Worm (Caenorhabditis elegans) whole organism, young adult: Measurements from ENCODE around the gene F45H10.2.

ENCODE experiments used
- B0035.1 ChIP-seq: sonication (generic microtip); optimal IDR thresholded peaks from 2 replicates; lab custom pipeline; 2016; ENCODE audit warnings: missing genetic modification characterization, mild to moderate bottlenecking, missing compliant biosample characterization, missing genotype, missing genetic modification reagents
- B0261.1 ChIP-seq: sonication (generic microtip); optimal IDR thresholded peaks from 2 replicates; lab custom pipeline; 2016; ENCODE audit warnings: mild to moderate bottlenecking, missing genetic modification characterization, moderate library complexity, missing compliant biosample characterization
- C06A6.2 ChIP-seq: fragments of 200-800 bp; sonication (Bioruptor generic); conservative IDR thresholded peaks from 2 replicates; pipeline ENCODE4 v1.3.6; 2022; ENCODE audit warnings: missing genetic modification characterization, missing compliant biosample characterization
- F10E7.11 ChIP-seq: sonication (generic microtip); optimal IDR thresholded peaks from 2 replicates; lab custom pipeline; 2017; ENCODE audit warnings: mild to moderate bottlenecking, missing genetic modification characterization, moderate library complexity, missing compliant biosample characterization
- F33H1.4 ChIP-seq: fragments of 200-800 bp; sonication (Bioruptor generic); IDR thresholded peaks from 2 replicates; pipeline ENCODE4 v1.3.6; 2022; ENCODE audit warnings: missing genetic modification reagents, missing genetic modification characterization, missing compliant biosample characterization
- F52B5.7 ChIP-seq: sonication (generic microtip); optimal IDR thresholded peaks from 2 replicates; lab custom pipeline; 2016; ENCODE audit warnings: mild to moderate bottlenecking, missing genetic modification characterization, missing compliant biosample characterization
- Y95B8A.8 ChIP-seq: fragments of 200-800 bp; sonication (Bioruptor generic); IDR thresholded peaks from 2 replicates; pipeline ENCODE4 v1.3.6; 2022; ENCODE audit warnings: missing genetic modification reagents, missing genetic modification characterization, missing compliant biosample characterization
- atf-7 ChIP-seq: sonication (generic microtip); optimal IDR thresholded peaks from 2 replicates; lab custom pipeline; 2017; ENCODE audit warnings: mild to moderate bottlenecking, missing genetic modification characterization, missing compliant biosample characterization
- attf-3 ChIP-seq: fragments of 200-800 bp; sonication (Bioruptor generic); conservative IDR thresholded peaks from 2 replicates; pipeline ENCODE4 v1.3.6; 2022; ENCODE audit warnings: missing genetic modification reagents, missing genetic modification characterization, missing compliant biosample characterization
- attf-6 ChIP-seq: fragments of 200-800 bp; sonication (Bioruptor generic); IDR thresholded peaks from 2 replicates; pipeline ENCODE4 v1.3.6; 2022; ENCODE audit warnings: missing genetic modification reagents, missing genetic modification characterization, missing compliant biosample characterization
- bed-1 ChIP-seq: fragments of 200-800 bp; sonication (Bioruptor generic); IDR thresholded peaks from 2 replicates; pipeline ENCODE4 v1.3.6; 2022; ENCODE audit warnings: missing genetic modification reagents, missing genetic modification characterization, missing compliant biosample characterization
- cebp-1 ChIP-seq, 2 experiments: fragments of 200-800 bp in 1 of 2; sonication (Bioruptor generic) in 1 of 2; sonication (generic microtip) in 1 of 2; IDR thresholded peaks in 1 of 2; optimal IDR thresholded peaks in 1 of 2; 2 replicates each; pipeline versions ENCODE4 v1.3.6 to Lab custom; 2017 to 2022; ENCODE audit warnings: missing compliant biosample characterization in 2 of 2, missing genetic modification characterization in 2 of 2, mild to moderate bottlenecking in 1 of 2, missing genetic modification reagents in 1 of 2, moderate library complexity in 1 of 2
- chd-7 ChIP-seq: sonication (generic microtip); optimal IDR thresholded peaks from 2 replicates; lab custom pipeline; 2016; ENCODE audit warnings: mild to moderate bottlenecking, missing genetic modification characterization, moderate library complexity, missing compliant biosample characterization
- dox-1 ChIP-seq: fragments of 200-800 bp; sonication (Bioruptor generic); IDR thresholded peaks from 2 replicates; pipeline ENCODE4 v1.3.6; 2022; ENCODE audit warnings: missing genetic modification reagents, missing genetic modification characterization, missing compliant biosample characterization
- dpff-1 ChIP-seq: sonication (generic microtip); optimal IDR thresholded peaks from 2 replicates; lab custom pipeline; 2017; ENCODE audit warnings: mild to moderate bottlenecking, missing genetic modification characterization, missing compliant biosample characterization
- dpl-1 ChIP-seq: fragments of 150-350 bp; optimal IDR thresholded peaks from 2 replicates; lab custom pipeline; 2014; ENCODE audit warnings: missing biosample characterization, missing genetic modification reagents, missing genetic modification characterization
- egrh-3 ChIP-seq: fragments of 200-800 bp; sonication (Bioruptor generic); IDR thresholded peaks from 2 replicates; pipeline ENCODE4 v1.3.6; 2022; ENCODE audit warnings: missing genetic modification reagents, missing genetic modification characterization, missing compliant biosample characterization
- fkh-3 ChIP-seq: sonication (generic microtip); optimal IDR thresholded peaks from 2 replicates; lab custom pipeline; 2016; ENCODE audit warnings: mild to moderate bottlenecking, missing genetic modification characterization, missing compliant biosample characterization
- hlh-26 ChIP-seq: fragments of 200-800 bp; sonication (Bioruptor generic); conservative IDR thresholded peaks from 2 replicates; pipeline ENCODE4 v1.3.6; 2022; ENCODE audit warnings: missing genetic modification reagents, missing genetic modification characterization, missing compliant biosample characterization
- hrde-1 ChIP-seq: sonication (generic microtip); optimal IDR thresholded peaks from 2 replicates; lab custom pipeline; 2016; ENCODE audit warnings: missing genetic modification characterization, mild to moderate bottlenecking, missing compliant biosample characterization, moderate library complexity, missing genotype, missing genetic modification reagents, borderline replicate concordance
- hsf-1 ChIP-seq: fragments of 200-800 bp; sonication (Bioruptor generic); IDR thresholded peaks from 2 replicates; pipeline ENCODE4 v1.3.6; 2022; ENCODE audit warnings: missing genetic modification reagents, missing genetic modification characterization, missing compliant biosample characterization
- lag-1 ChIP-seq: fragments of 200-800 bp; sonication (Bioruptor generic); IDR thresholded peaks from 2 replicates; pipeline ENCODE4 v1.3.6; 2022; ENCODE audit warnings: missing genetic modification reagents, missing genetic modification characterization, missing compliant biosample characterization
- lin-26 ChIP-seq: fragments of 200-800 bp; sonication (Bioruptor generic); IDR thresholded peaks from 2 replicates; pipeline ENCODE4 v1.3.6; 2022; ENCODE audit warnings: missing genetic modification reagents, missing genetic modification characterization, missing compliant biosample characterization
- nfya-2 ChIP-seq: fragments of 200-800 bp; sonication (Bioruptor generic); IDR thresholded peaks from 2 replicates; pipeline ENCODE4 v1.3.6; 2022; ENCODE audit warnings: missing genetic modification reagents, missing genetic modification characterization, missing compliant biosample characterization
- nfyb-1 ChIP-seq: fragments of 200-800 bp; sonication (Bioruptor generic); IDR thresholded peaks from 2 replicates; pipeline ENCODE4 v1.3.6; 2022; ENCODE audit warnings: missing genetic modification reagents, missing genetic modification characterization, missing compliant biosample characterization
- nhr-120 ChIP-seq: fragments of 200-800 bp; sonication (Bioruptor generic); IDR thresholded peaks from 2 replicates; pipeline ENCODE4 v1.3.6; 2022; ENCODE audit warnings: missing genetic modification characterization, missing compliant biosample characterization
- nhr-27 ChIP-seq: fragments of 200-800 bp; sonication (Bioruptor generic); optimal IDR thresholded peaks from 2 replicates; lab custom pipeline; 2018; ENCODE audit warnings: mild to moderate bottlenecking, missing genetic modification characterization, moderate library complexity, missing compliant biosample characterization
- pbrm-1 ChIP-seq: fragments of 200-800 bp; sonication (Bioruptor generic); IDR thresholded peaks from 2 replicates; pipeline ENCODE4 v1.3.6; 2022; ENCODE audit warnings: missing genetic modification reagents, missing genetic modification characterization, missing compliant biosample characterization
- pha-4 ChIP-seq: fragments of 150-350 bp; sonication (generic microtip); optimal IDR thresholded peaks from 2 replicates; lab custom pipeline; 2014; ENCODE audit warnings: missing biosample characterization, missing genetic modification reagents, missing genetic modification characterization
- rpc-1 ChIP-seq, 2 experiments: fragments of 150-350 bp in 1 of 2; sonication (generic microtip) in 1 of 2; optimal IDR thresholded peaks; 2 replicates each; lab custom pipeline; 2014 to 2018; ENCODE audit warnings: missing biosample characterization in 1 of 2, missing genetic modification characterization in 1 of 2, missing genetic modification reagents in 1 of 2, missing genotype in 1 of 2
- sea-2 ChIP-seq: fragments of 200-800 bp; sonication (Bioruptor generic); IDR thresholded peaks from 2 replicates; pipeline ENCODE4 v1.3.6; 2022; ENCODE audit warnings: missing genetic modification characterization, missing compliant biosample characterization
- sptf-2 ChIP-seq: fragments of 200-800 bp; sonication (Bioruptor generic); optimal IDR thresholded peaks from 2 replicates; lab custom pipeline; 2018; ENCODE audit warnings: mild to moderate bottlenecking, missing genetic modification characterization, missing compliant biosample characterization
- tbx-9 ChIP-seq: sonication (generic microtip); optimal IDR thresholded peaks from 2 replicates; lab custom pipeline; 2016; ENCODE audit warnings: borderline replicate concordance, missing genetic modification characterization, inconsistent platforms, missing compliant biosample characterization
- unc-130 ChIP-seq: sonication (generic microtip); optimal IDR thresholded peaks from 2 replicates; lab custom pipeline; 2016; ENCODE audit warnings: missing genetic modification reagents, missing genetic modification characterization, missing compliant biosample characterization
- unc-62 ChIP-seq: fragments of 150-350 bp; optimal IDR thresholded peaks from 2 replicates; lab custom pipeline; 2014; ENCODE audit warnings: missing biosample characterization, missing genetic modification reagents, missing genetic modification characterization
- zfh-2 ChIP-seq: fragments of 200-800 bp; sonication (Bioruptor generic); conservative IDR thresholded peaks from 2 replicates; pipeline ENCODE4 v1.3.6; 2022; ENCODE audit warnings: missing genetic modification reagents, missing genetic modification characterization, missing compliant biosample characterization

The F45H10.2 gene

DNA sequence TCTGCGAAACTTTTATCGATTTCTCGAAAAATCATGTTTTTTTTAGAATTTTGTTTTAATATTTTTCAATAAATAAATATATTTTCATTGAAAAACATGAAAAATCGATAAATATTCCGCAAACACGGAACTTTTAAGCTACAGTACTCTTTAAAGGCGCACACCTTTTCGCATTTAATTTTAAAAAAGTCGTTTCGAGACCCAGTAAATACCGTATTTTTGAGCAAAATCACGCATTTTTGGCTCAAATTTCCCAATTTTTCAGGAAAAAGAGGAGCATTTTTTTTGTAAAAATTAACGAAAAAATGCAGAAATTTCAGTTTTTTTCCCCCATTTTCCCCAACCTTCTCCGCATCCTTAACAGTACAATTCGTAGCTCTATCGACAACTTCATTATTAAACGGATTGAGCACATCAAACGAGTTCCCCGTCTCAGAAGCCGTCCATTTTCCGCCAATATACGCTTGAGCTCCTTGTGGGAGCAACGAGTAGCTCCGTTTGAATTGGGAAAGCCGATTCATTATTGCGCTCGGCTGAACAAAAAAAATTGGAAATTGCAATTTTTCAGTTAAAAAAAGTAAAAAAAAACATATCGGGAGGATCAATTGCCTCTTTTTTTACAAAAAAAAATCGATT, 1.5 kb downstream of the F45H10.2 start, which contains the start of gene alh-7 (continued):
- TF ChIP-seq sea-2 (GFP tag; lab: Robert Waterston, UW) (no peak), dpl-1 (no peak), nfya-2 (GFP tag; lab: Robert Waterston, UW) (no peak), hsf-1 (GFP tag; lab: Robert Waterston, UW) (no peak; the same call in 1 of the 2 replicates)
- TF ChIP-seq, all 124 proteins: peak for 8

DNA sequence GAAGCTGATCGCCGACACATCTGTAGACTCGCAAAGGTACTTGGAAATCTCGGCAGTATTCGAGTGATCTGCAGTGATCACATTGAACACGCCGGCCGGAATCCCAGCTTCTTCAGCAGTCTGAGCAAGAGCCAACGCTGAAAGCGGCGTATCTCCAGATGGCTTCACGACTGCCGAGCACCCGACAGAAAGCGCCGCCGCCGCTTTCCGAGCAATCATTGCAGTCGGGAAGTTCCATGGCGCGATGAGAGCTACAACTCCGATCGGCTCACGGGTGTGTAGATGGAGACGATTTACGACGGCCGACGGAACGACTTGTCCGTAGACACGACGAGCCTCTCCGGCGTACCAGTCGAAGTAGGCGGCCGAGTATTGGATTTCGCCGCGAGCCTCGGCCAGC, 3.0 kb downstream of the F45H10.2 start:
- no peak for TF ChIP-seq nhr-120
- no peak for TF ChIP-seq attf-6 (GFP tag; lab: Robert Waterston, UW)
- no peak for TF ChIP-seq pha-4 (tag; lab: Kevin White, UChicago)
- no peak for TF ChIP-seq pbrm-1 (GFP tag; lab: Robert Waterston, UW)
- 0 out of 2 replicates have a peak, but pooled peaks have one; percentile 58 for TF ChIP-seq lin-26 (GFP tag; lab: Robert Waterston, UW)
- TF ChIP-seq B0261.1 (tag; lab: Kevin White, UChicago), result no peak
- peak; percentile 82 for TF ChIP-seq zfh-2 (GFP tag; lab: Robert Waterston, UW)
- TF ChIP-seq rpc-1 (optimal IDR thresholded peaks at IDR 0.05; lab: Kevin White, UChicago), result no peak
- no peak for TF ChIP-seq rpc-1 (tag; optimal IDR thresholded peaks at IDR 0.05; lab: Kevin White, UChicago)
- no peak for TF ChIP-seq hrde-1 (tag; lab: Kevin White, UChicago)
- no peak for TF ChIP-seq F10E7.11 (tag; lab: Kevin White, UChicago)
- TF ChIP-seq atf-7 (tag; lab: Kevin White, UChicago), result no peak
- TF ChIP-seq hlh-26, result no peak
- TF ChIP-seq fkh-3 (tag; lab: Kevin White, UChicago), result no peak
- no peak for TF ChIP-seq lag-1 (GFP tag; lab: Robert Waterston, UW)

DNA sequence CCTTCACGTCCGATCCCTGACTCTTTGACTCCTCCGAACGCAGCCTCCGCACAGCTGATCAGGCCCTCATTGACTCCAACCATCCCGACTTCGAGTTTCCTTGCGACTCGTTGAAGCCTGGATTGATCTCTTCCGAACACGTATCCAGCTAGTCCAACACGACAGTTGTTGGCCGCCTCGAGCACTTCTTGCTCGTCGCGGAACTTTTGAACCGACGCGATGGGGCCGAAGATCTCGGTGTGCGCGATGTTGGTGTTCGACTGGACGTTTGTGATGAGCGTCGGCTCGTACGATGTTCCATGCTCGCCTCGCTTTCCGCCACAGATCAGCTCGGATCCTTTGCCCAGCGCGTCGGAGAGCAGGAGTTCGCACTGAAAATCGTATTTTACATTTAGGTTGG, 5.3 kb downstream of the F45H10.2 start:
- TF ChIP-seq B0261.1 (tag; lab: Kevin White, UChicago) (no peak), bed-1 (0 out of 2 replicates have a peak, but pooled peaks have one; percentile 29), egrh-3 (peak; percentile 11; the same call in 1 of the 2 replicates), Y95B8A.8 (0 out of 2 replicates have a peak, but pooled peaks have one; percentile 27), zfh-2 (GFP tag; lab: Robert Waterston, UW) (peak; percentile 60; the same call in 1 of the 2 replicates)

- no peak for TF ChIP-seq dpff-1
- TF ChIP-seq F52B5.7 (tag; lab: Kevin White, UChicago), result no peak
- no peak for TF ChIP-seq dox-1 (GFP tag; lab: Robert Waterston, UW)
- TF ChIP-seq zfh-2 (GFP tag; lab: Robert Waterston, UW), result peak; percentile 66
- no peak for TF ChIP-seq nhr-27
- no peak for TF ChIP-seq F33H1.4 (GFP tag; lab: Robert Waterston, UW)
- no peak for TF ChIP-seq tbx-9 (tag; lab: Kevin White, UChicago)
- no peak for TF ChIP-seq unc-62 (GFP tag; lab: Kevin White, UChicago)
Observed at ce11 chrII:13485119-13485518, 7.7 kb downstream of the F45H10.2 start.

- no peak for TF ChIP-seq sptf-2
- no peak for TF ChIP-seq B0035.1
- no peak for TF ChIP-seq F10E7.11 (tag; lab: Kevin White, UChicago)
- peak; percentile 62 for TF ChIP-seq zfh-2 (GFP tag; lab: Robert Waterston, UW)
- TF ChIP-seq chd-7 (tag; lab: Kevin White, UChicago), result no peak
- TF ChIP-seq nfyb-1 (GFP tag; lab: Robert Waterston, UW), result no peak
- no peak for TF ChIP-seq F33H1.4 (GFP tag; lab: Robert Waterston, UW)
- TF ChIP-seq nfya-2 (GFP tag; lab: Robert Waterston, UW), result 0 out of 2 replicates have a peak, but pooled peaks have one; percentile 11
- TF ChIP-seq C06A6.2 (GFP tag; lab: Robert Waterston, UW), result no peak
- TF ChIP-seq lag-1 (GFP tag; lab: Robert Waterston, UW), result no peak
- no peak for TF ChIP-seq cebp-1 (GFP tag; IDR thresholded peaks at IDR 0.05; lab: Robert Waterston, UW)
- TF ChIP-seq cebp-1 (tag; optimal IDR thresholded peaks at IDR 0.05; lab: Kevin White, UChicago), result no peak
- TF ChIP-seq attf-6 (GFP tag; lab: Robert Waterston, UW), result no peak
- no peak for TF ChIP-seq attf-3 (GFP tag; lab: Robert Waterston, UW)
- TF ChIP-seq unc-130 (GFP tag; lab: Kevin White, UChicago), result no peak
Observed at ce11 chrII:13484108-13484507, 8.7 kb downstream of the F45H10.2 start.
